Fruit fly (Drosophila melanogaster) whole organism, wandering third instar larva: Measurements from ENCODE around the gene eIF1.
A peak's percentile ranks its signal among the peaks of the same experiment; 100 is the strongest.

Experiments
- Abd-B ChIP-seq: fragments of >200 bp; optimal IDR thresholded peaks from 2 replicates; lab custom pipeline; 2017; ENCODE audit warnings: missing biosample characterization, missing genetic modification characterization
- CG32264 ChIP-seq: fragments of 200-800 bp; sonication (Bioruptor generic); optimal IDR thresholded peaks from 2 replicates; lab custom pipeline; 2016; ENCODE audit warnings: missing biosample characterization, missing genetic modification characterization
- CG9705 ChIP-seq: fragments of 200-800 bp; sonication (Bioruptor generic); optimal IDR thresholded peaks from 2 replicates; lab custom pipeline; 2018; ENCODE audit warnings: missing biosample characterization, mild to moderate bottlenecking, missing genetic modification characterization
- CrebA ChIP-seq: fragments of 200-800 bp; sonication (Bioruptor generic); optimal IDR thresholded peaks from 2 replicates; lab custom pipeline; 2016; ENCODE audit warnings: missing biosample characterization, mild to moderate bottlenecking, missing genetic modification characterization, borderline replicate concordance
- Dfd ChIP-seq: fragments of >200 bp; optimal IDR thresholded peaks from 2 replicates; lab custom pipeline; 2017; ENCODE audit warnings: missing biosample characterization, missing genetic modification characterization
- Dif ChIP-seq: fragments of 200-275, 200-300 bp; sonication (Bioruptor generic); optimal IDR thresholded peaks from 2 replicates; lab custom pipeline; 2018; ENCODE audit warnings: missing biosample characterization, missing genetic modification characterization; ENCODE audit not compliant: partially characterized antibody
- GATAd ChIP-seq: sonication (Bioruptor generic); optimal IDR thresholded peaks from 2 replicates; lab custom pipeline; 2016; ENCODE audit warnings: missing biosample characterization, missing genetic modification characterization
- HLH106 ChIP-seq: fragments of 200-800 bp; optimal IDR thresholded peaks from 3 replicates; lab custom pipeline; 2019; ENCODE audit warnings: missing biosample characterization, mild to moderate bottlenecking, missing genetic modification characterization, moderate library complexity
- Hnf4 ChIP-seq: fragments of 200-800 bp; sonication (Bioruptor generic); optimal IDR thresholded peaks from 2 replicates; lab custom pipeline; 2016; ENCODE audit warnings: missing biosample characterization, mild to moderate bottlenecking, missing genetic modification characterization
- Hr78 ChIP-seq: fragments of >200 bp; optimal IDR thresholded peaks from 2 replicates; lab custom pipeline; 2017; ENCODE audit warnings: missing biosample characterization, missing genetic modification characterization
- Hr83 ChIP-seq: fragments of 200-300 bp; sonication (Bioruptor generic); optimal IDR thresholded peaks from 2 replicates; lab custom pipeline; 2016; ENCODE audit warnings: missing biosample characterization, mild to moderate bottlenecking, missing genetic modification characterization, moderate library complexity; ENCODE audit not compliant: poor library complexity, severe bottlenecking
- Jra ChIP-seq: sonication (Bioruptor generic); optimal IDR thresholded peaks from 2 replicates; lab custom pipeline; 2016; ENCODE audit warnings: missing biosample characterization, missing genetic modification characterization
- Mio ChIP-seq: sonication (Bioruptor generic); optimal IDR thresholded peaks from 2 replicates; lab custom pipeline; 2016; ENCODE audit warnings: missing biosample characterization, missing genetic modification characterization
- Myc ChIP-seq: fragments of >200 bp; optimal IDR thresholded peaks from 2 replicates; lab custom pipeline; 2017
- N ChIP-seq: fragments of >200 bp; optimal IDR thresholded peaks from 2 replicates; lab custom pipeline; 2018; ENCODE audit warnings: missing biosample characterization, missing external identifiers, missing genetic modification characterization
- OdsH ChIP-seq: fragments of 200-800 bp; sonication (Bioruptor generic); optimal IDR thresholded peaks from 2 replicates; lab custom pipeline; 2016; ENCODE audit warnings: missing biosample characterization, mild to moderate bottlenecking, missing genetic modification characterization
- Rel ChIP-seq, 2 experiments: fragments of 200-800 bp; sonication (Bioruptor generic) in 1 of 2; optimal IDR thresholded peaks; 2 replicates in 1 of 2; 3 replicates in 1 of 2; lab custom pipeline; 2016 to 2019; ENCODE audit warnings: mild to moderate bottlenecking in 2 of 2, missing biosample characterization in 2 of 2, missing genetic modification characterization in 2 of 2, moderate library complexity in 1 of 2
- Sp1 ChIP-seq: fragments of 200-800 bp; sonication (Bioruptor generic); optimal IDR thresholded peaks from 3 replicates; lab custom pipeline; 2019; ENCODE audit warnings: missing biosample characterization, mild to moderate bottlenecking, missing genetic modification characterization, moderate library complexity
- Vsx2 ChIP-seq: fragments of 200-300, 225-300 bp; sonication (Bioruptor generic); optimal IDR thresholded peaks from 2 replicates; lab custom pipeline; 2018; ENCODE audit warnings: missing biosample characterization, missing genetic modification characterization; ENCODE audit not compliant: partially characterized antibody
- br ChIP-seq: fragments of 200-800 bp; sonication (Bioruptor generic); optimal IDR thresholded peaks from 2 replicates; lab custom pipeline; 2016; ENCODE audit warnings: missing biosample characterization, missing genetic modification characterization
- brk ChIP-seq: fragments of 200-800 bp; sonication (Bioruptor generic); optimal IDR thresholded peaks from 2 replicates; lab custom pipeline; 2016; ENCODE audit warnings: missing biosample characterization, mild to moderate bottlenecking, missing genetic modification characterization
- dl ChIP-seq, 2 experiments: fragments of 175-275, 200-275 bp in 1 of 2; fragments of 200-275 bp in 1 of 2; sonication (Bioruptor generic); optimal IDR thresholded peaks; lab custom pipeline; 2018; ENCODE audit warnings: mild to moderate bottlenecking in 2 of 2, missing biosample characterization in 2 of 2, missing genetic modification characterization in 2 of 2, moderate library complexity in 2 of 2; ENCODE audit not compliant: partially characterized antibody in 2 of 2, insufficient read depth in 1 of 2
- dmrt93B ChIP-seq: fragments of 200-800 bp; sonication (Bioruptor generic); optimal IDR thresholded peaks from 2 replicates; lab custom pipeline; 2018; ENCODE audit warnings: missing biosample characterization, mild to moderate bottlenecking, missing genetic modification characterization
- dsf ChIP-seq: sonication (Bioruptor generic); optimal IDR thresholded peaks from 2 replicates; lab custom pipeline; 2016; ENCODE audit warnings: missing biosample characterization, missing genetic modification characterization, borderline replicate concordance
- ey ChIP-seq: fragments of 200-800 bp; sonication (Bioruptor generic); optimal IDR thresholded peaks from 2 replicates; lab custom pipeline; 2016; ENCODE audit warnings: missing biosample characterization, missing genetic modification characterization
- foxo ChIP-seq, 2 experiments: fragments of 200-800 bp; sonication (Bioruptor generic); optimal IDR thresholded peaks; 2 replicates in 1 of 2; 3 replicates in 1 of 2; lab custom pipeline; 2016 to 2017; ENCODE audit warnings: missing biosample characterization in 2 of 2, missing genetic modification characterization in 2 of 2
- fru ChIP-seq: fragments of 200-800 bp; sonication (Bioruptor generic); optimal IDR thresholded peaks from 3 replicates; lab custom pipeline; 2016; ENCODE audit warnings: missing biosample characterization, mild to moderate bottlenecking, missing genetic modification characterization
- h ChIP-seq: fragments of 200-800 bp; sonication (Bioruptor generic); optimal IDR thresholded peaks from 3 replicates; lab custom pipeline; 2016; ENCODE audit warnings: missing biosample characterization, mild to moderate bottlenecking, missing genetic modification characterization
- jim ChIP-seq: fragments of 175-275, 200-325 bp; sonication (Bioruptor generic); optimal IDR thresholded peaks from 2 replicates; lab custom pipeline; 2016; ENCODE audit warnings: missing biosample characterization, mild to moderate bottlenecking, missing genetic modification characterization
- lola ChIP-seq: fragments of >200 bp; optimal IDR thresholded peaks from 2 replicates; lab custom pipeline; 2017; ENCODE audit warnings: missing biosample characterization, missing genetic modification characterization
- pan ChIP-seq: fragments of >200 bp; optimal IDR thresholded peaks from 2 replicates; lab custom pipeline; 2017
- psq ChIP-seq: fragments of 200-800 bp; sonication (Bioruptor generic); optimal IDR thresholded peaks from 3 replicates; lab custom pipeline; 2017; ENCODE audit warnings: missing biosample characterization, mild to moderate bottlenecking, missing genetic modification characterization, moderate library complexity
- rgr ChIP-seq: fragments of 200-800 bp; sonication (Bioruptor generic); optimal IDR thresholded peaks from 3 replicates; lab custom pipeline; 2016; ENCODE audit warnings: missing biosample characterization, mild to moderate bottlenecking, missing genetic modification characterization
- sage ChIP-seq: fragments of 200-800 bp; sonication (Bioruptor generic); optimal IDR thresholded peaks from 2 replicates; lab custom pipeline; 2016; ENCODE audit warnings: missing biosample characterization, mild to moderate bottlenecking, missing genetic modification characterization
- sv ChIP-seq: fragments of 200-800 bp; sonication (Bioruptor generic); optimal IDR thresholded peaks from 3 replicates; lab custom pipeline; 2016; ENCODE audit warnings: missing biosample characterization, missing genetic modification characterization
- tai ChIP-seq: sonication (Bioruptor generic); optimal IDR thresholded peaks from 2 replicates; lab custom pipeline; 2016; ENCODE audit warnings: missing biosample characterization, missing genetic modification characterization
- usp ChIP-seq: fragments of >200 bp; optimal IDR thresholded peaks from 2 replicates; lab custom pipeline; 2017; ENCODE audit warnings: missing biosample characterization, missing genetic modification characterization
- woc ChIP-seq: sonication (Bioruptor generic); optimal IDR thresholded peaks from 2 replicates; lab custom pipeline; 2016; ENCODE audit warnings: missing biosample characterization, mild to moderate bottlenecking, missing genetic modification characterization

The eIF1 gene

DNA sequence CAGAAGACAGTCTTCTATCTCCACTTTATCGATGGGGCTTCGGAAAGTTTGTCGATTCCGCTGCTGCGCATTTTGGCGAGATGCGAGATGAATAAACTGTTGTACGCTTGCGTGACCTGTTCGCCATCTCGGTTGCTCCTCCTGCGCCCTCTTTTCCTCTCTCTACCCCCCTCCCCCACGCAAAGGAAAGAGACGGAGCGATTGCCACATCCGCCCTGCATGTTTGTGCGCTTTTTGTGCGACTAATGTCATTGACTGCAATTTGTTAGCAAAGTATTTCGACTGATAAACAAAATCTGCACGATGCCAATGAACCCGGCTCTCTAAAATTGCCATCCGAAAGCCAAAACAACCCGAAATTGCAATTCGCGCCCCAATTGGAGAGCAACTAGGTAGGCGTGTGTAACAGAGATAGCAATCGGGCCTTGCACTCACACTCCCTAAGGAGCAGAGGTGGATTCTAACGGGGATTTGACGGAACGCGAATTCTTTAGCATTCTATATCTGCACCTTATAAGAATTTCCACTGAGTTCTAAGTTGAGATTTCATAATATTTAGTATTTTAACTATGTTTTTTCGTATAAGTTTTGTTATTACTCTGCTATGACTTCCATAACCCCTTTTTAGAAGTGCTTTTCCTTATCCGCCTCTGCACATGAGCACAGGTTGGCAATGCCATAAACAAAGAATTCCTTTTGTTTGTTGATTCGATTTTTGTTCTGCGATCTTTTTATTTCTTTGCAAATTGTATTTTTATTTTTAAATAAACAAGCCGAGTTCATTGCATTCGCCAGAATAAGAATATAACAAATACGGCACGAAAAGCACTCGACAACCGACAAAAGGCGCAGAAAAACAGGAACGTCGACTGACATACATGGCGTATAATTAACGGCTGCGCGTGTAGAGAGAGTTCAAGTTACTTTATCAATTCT is 24.3 kb downstream of the eIF1 start, which contains the start of gene CG43389:
CG43389 (plus strand) TSS at position 886 of the 936 bp plus-strand sequence.
- TF ChIP-seq fru (GFP tag; lab: Kevin White, UChicago) (peak; percentile 97), Jra (GFP tag; lab: Kevin White, UChicago) (peak; percentile 97), psq (GFP tag; lab: Kevin White, UChicago) (peak; percentile 99), Abd-B (no peak), dsf (GFP tag; lab: Kevin White, UChicago) (peak; percentile 96), jim (GFP tag; lab: Kevin White, UChicago) (peak; percentile 52), N (no peak), Hr78 (GFP tag; lab: Kevin White, UChicago) (no peak), sage (peak; percentile 97), CG9705 (peak; percentile 75), dl (GFP tag; optimal IDR thresholded peaks at IDR 0.05; lab: Kevin White, UChicago; ENCODE audit: insufficient read depth in 1 of 2, partially characterized antibody in 2 of 2) (no peak), CG32264 (peak; percentile 96), Dif (GFP tag; lab: Kevin White, UChicago) (peak; percentile 38), GATAd (GFP tag; lab: Kevin White, UChicago) (peak; percentile 97), Sp1 (GFP tag; lab: Kevin White, UChicago) (peak; percentile 100), h (GFP tag; lab: Kevin White, UChicago) (peak; percentile 99), rgr (GFP tag; lab: Kevin White, UChicago) (peak; percentile 100), brk (GFP tag; lab: Kevin White, UChicago) (peak; percentile 98), Vsx2 (GFP tag; lab: Kevin White, UChicago) (no peak), Dfd (GFP tag; lab: Kevin White, UChicago) (peak; percentile 80), pan (no peak), OdsH (GFP tag; lab: Kevin White, UChicago) (peak; percentile 99), br (GFP tag; lab: Kevin White, UChicago) (peak; percentile 99), Mio (GFP tag; lab: Kevin White, UChicago) (peak; percentile 89), lola (GFP tag; lab: Kevin White, UChicago) (no peak), tai (peak; percentile 97), Rel (GFP tag; optimal IDR thresholded peaks at IDR 0.05; lab: Kevin White, UChicago) (peak; percentile 98), Rel (tag; optimal IDR thresholded peaks at IDR 0.05; lab: Kevin White, UChicago) (peak; percentile 78), Myc (no peak), woc (peak; percentile 91), HLH106 (tag; lab: Kevin White, UChicago) (peak; percentile 99), ey (GFP tag; lab: Kevin White, UChicago) (peak; percentile 99), sv (no peak), CrebA (GFP tag; lab: Kevin White, UChicago) (peak; percentile 94), Hr83 (GFP tag; lab: Kevin White, UChicago) (no peak), dmrt93B (GFP tag; lab: Kevin White, UChicago) (peak; percentile 98), foxo (GFP tag; optimal IDR thresholded peaks at IDR 0.05; lab: Kevin White, UChicago) (peak; percentile 87 to 99), Hnf4 (GFP tag; lab: Kevin White, UChicago) (peak; percentile 99), usp (GFP tag; lab: Kevin White, UChicago) (no peak)
- TF ChIP-seq, all 38 proteins: peak for 27
